Fruit fly (Drosophila melanogaster): ENCODE measurements around the gene CG31688.

Gene CG31688

dm6 chr2L:20431210-20431609, 5.2 kb downstream of the CG31688 start (continued):
- no peak for TF ChIP-seq CG42726 (GFP tag; IDR thresholded peaks at IDR 0.05; ENCODE audit: partially characterized antibody)
- TF ChIP-seq CG10959 (GFP tag; IDR thresholded peaks at IDR 0.05): 0 out of 2 replicates have a peak, but pooled peaks have one; percentile 6
- TF ChIP-seq CG1832 (GFP tag; optimal IDR thresholded peaks at IDR 0.05): no peak
- TF ChIP-seq zf30C (GFP tag; optimal IDR thresholded peaks at IDR 0.05): no peak
- no peak for TF ChIP-seq inv (GFP tag; IDR thresholded peaks at IDR 0.05; ENCODE audit: partially characterized antibody)
- no peak for TF ChIP-seq shn (GFP tag; optimal IDR thresholded peaks at IDR 0.05)
- TF ChIP-seq Lpt (GFP tag; optimal IDR thresholded peaks at IDR 0.05): no peak
- TF ChIP-seq CG3407 (GFP tag; optimal IDR thresholded peaks at IDR 0.05): peak; percentile 29
- TF ChIP-seq dpn (GFP tag; optimal IDR thresholded peaks at IDR 0.05): no peak
- no peak for TF ChIP-seq Vsx1 (GFP tag; optimal IDR thresholded peaks at IDR 0.05)
- no peak for TF ChIP-seq ssp (GFP tag; IDR thresholded peaks at IDR 0.05)
- no peak for TF ChIP-seq gem (tag; optimal IDR thresholded peaks at IDR 0.05)
- TF ChIP-seq Lim3 (GFP tag; IDR thresholded peaks at IDR 0.05): no peak
- TF ChIP-seq ERR (GFP tag; optimal IDR thresholded peaks at IDR 0.05): peak; percentile 46
- TF ChIP-seq trem (tag; optimal IDR thresholded peaks at IDR 0.05): no peak
- TF ChIP-seq dmrt11E (tag; optimal IDR thresholded peaks at IDR 0.05): no peak
- no peak for TF ChIP-seq dysf (GFP tag; IDR thresholded peaks at IDR 0.05)
- TF ChIP-seq org-1 (GFP tag; optimal IDR thresholded peaks at IDR 0.05): no peak
- TF ChIP-seq salm (tag; optimal IDR thresholded peaks at IDR 0.05): no peak
- no peak for TF ChIP-seq hkb (optimal IDR thresholded peaks at IDR 0.05)
- 0 out of 2 replicates have a peak, but pooled peaks have one; percentile 12 for TF ChIP-seq hkb (GFP tag; IDR thresholded peaks at IDR 0.05)
- no peak for TF ChIP-seq Nf-YC (tag; optimal IDR thresholded peaks at IDR 0.05)
- no peak for TF ChIP-seq Fer2 (tag; optimal IDR thresholded peaks at IDR 0.05)
- TF ChIP-seq HLH3B (GFP tag; IDR thresholded peaks at IDR 0.05): peak; percentile 25; the same call in 1 of the 2 replicates
- TF ChIP-seq Ets65A (GFP tag): peak; percentile 48
- peak; percentile 32 for TF ChIP-seq ATbp (GFP tag; optimal IDR thresholded peaks at IDR 0.05)
- TF ChIP-seq vvl (GFP tag; IDR thresholded peaks at IDR 0.05): 0 out of 2 replicates have a peak, but pooled peaks have one; percentile 6
- TF ChIP-seq wek (GFP tag; optimal IDR thresholded peaks at IDR 0.05): no peak
- no peak for TF ChIP-seq Dp (GFP tag; optimal IDR thresholded peaks at IDR 0.05)
- no peak for TF ChIP-seq dm (GFP tag; optimal IDR thresholded peaks at IDR 0.05)
- no peak for TF ChIP-seq CG7928 (GFP tag; optimal IDR thresholded peaks at IDR 0.05)
- no peak for TF ChIP-seq CG31365 (tag; optimal IDR thresholded peaks at IDR 0.05)
- 0 out of 2 replicates have a peak, but pooled peaks have one; percentile 6 for TF ChIP-seq Oaz (GFP tag; IDR thresholded peaks at IDR 0.05)
- TF ChIP-seq pho (GFP tag; optimal IDR thresholded peaks at IDR 0.05): no peak
- TF ChIP-seq CG1024 (GFP tag; IDR thresholded peaks at IDR 0.05): peak; percentile 16; the same call in 1 of the 2 replicates
- no peak for TF ChIP-seq Atf-2 (GFP tag; optimal IDR thresholded peaks at IDR 0.05)
- TF ChIP-seq abd-A (tag; optimal IDR thresholded peaks at IDR 0.05): no peak
- TF ChIP-seq CG7839 (tag; optimal IDR thresholded peaks at IDR 0.05): no peak
- TF ChIP-seq trh (GFP tag; optimal IDR thresholded peaks at IDR 0.05): no peak
- TF ChIP-seq CG13775 (GFP tag; optimal IDR thresholded peaks at IDR 0.05): no peak
- peak; percentile 25 for TF ChIP-seq CG1603 (tag; optimal IDR thresholded peaks at IDR 0.05)
- no peak for TF ChIP-seq Elba2 (GFP tag; optimal IDR thresholded peaks at IDR 0.05)
- TF ChIP-seq ind (GFP tag; optimal IDR thresholded peaks at IDR 0.05): no peak
- TF ChIP-seq CG3163 (GFP tag; optimal IDR thresholded peaks at IDR 0.05): no peak
- no peak for TF ChIP-seq lov (optimal IDR thresholded peaks at IDR 0.05)
- 0 out of 3 replicates have a peak, but pooled peaks have one; percentile 18 for TF ChIP-seq lov (GFP tag; IDR thresholded peaks at IDR 0.05)
- no peak for TF ChIP-seq CG1602 (GFP tag; optimal IDR thresholded peaks at IDR 0.05)
- TF ChIP-seq bbx (GFP tag; IDR thresholded peaks at IDR 0.05; ENCODE audit: partially characterized antibody): no peak
- TF ChIP-seq CG6272 (GFP tag; IDR thresholded peaks at IDR 0.05): no peak
- TF ChIP-seq CG4328 (GFP tag; optimal IDR thresholded peaks at IDR 0.05): no peak
- TF ChIP-seq disco-r (GFP tag; optimal IDR thresholded peaks at IDR 0.05): no peak
- TF ChIP-seq Hr51 (GFP tag; optimal IDR thresholded peaks at IDR 0.05): no peak
